Worm (Caenorhabditis elegans) whole organism, L3 larva: Measurements from ENCODE around the gene clec-266.

Experiments used
- aly-2 ChIP-seq: fragments of 150-350 bp; optimal IDR thresholded peaks from 2 replicates; lab custom pipeline; 2014; ENCODE audit warnings: missing biosample characterization, missing genetic modification characterization
- ama-1 ChIP-seq: fragments of 150-350 bp; optimal IDR thresholded peaks from 2 replicates; lab custom pipeline; 2018
- ceh-82 ChIP-seq: fragments of 150-350 bp; optimal IDR thresholded peaks from 2 replicates; lab custom pipeline; 2014; ENCODE audit warnings: missing biosample characterization, missing genetic modification characterization
- elt-1 ChIP-seq: fragments of 150-350 bp; optimal IDR thresholded peaks from 2 replicates; lab custom pipeline; 2014; ENCODE audit warnings: missing biosample characterization, missing genetic modification characterization
- eor-1 ChIP-seq, 2 experiments: fragments of 150-350 bp; optimal IDR thresholded peaks; 2 replicates each; lab custom pipeline; 2014 to 2018; ENCODE audit warnings: missing biosample characterization in 2 of 2, missing genetic modification characterization in 2 of 2
- fkh-10 ChIP-seq: sonication (generic microtip); optimal IDR thresholded peaks from 2 replicates; lab custom pipeline; 2017; ENCODE audit warnings: missing biosample characterization, missing genetic modification reagents, missing genetic modification characterization
- lin-15B ChIP-seq: fragments of 150-350 bp; optimal IDR thresholded peaks from 2 replicates; lab custom pipeline; 2014; ENCODE audit warnings: missing biosample characterization, missing genetic modification characterization
- lin-39 ChIP-seq: fragments of 150-350 bp; optimal IDR thresholded peaks from 2 replicates; lab custom pipeline; 2018; ENCODE audit warnings: missing biosample characterization, missing genetic modification reagents, missing genetic modification characterization
- nhr-77 ChIP-seq: fragments of 150-350 bp; optimal IDR thresholded peaks from 2 replicates; lab custom pipeline; 2014; ENCODE audit warnings: missing biosample characterization, missing genetic modification characterization
- pha-4 ChIP-seq: fragments of 150-350 bp; optimal IDR thresholded peaks from 2 replicates; lab custom pipeline; 2014; ENCODE audit warnings: missing biosample characterization, missing genetic modification reagents, missing genetic modification characterization
- pqm-1 ChIP-seq: fragments of 150-350 bp; optimal IDR thresholded peaks from 2 replicates; lab custom pipeline; 2017; ENCODE audit warnings: missing biosample characterization, missing genetic modification characterization, inconsistent platforms
- unc-62 ChIP-seq: fragments of 150-350 bp; sonication (generic microtip); optimal IDR thresholded peaks from 4 replicates; lab custom pipeline; 2014; ENCODE audit warnings: missing biosample characterization, missing genetic modification reagents, missing genetic modification characterization
- ztf-11 ChIP-seq: fragments of 150-350 bp; optimal IDR thresholded peaks from 2 replicates; lab custom pipeline; 2014; ENCODE audit warnings: missing biosample characterization, missing genetic modification characterization
- ztf-4 ChIP-seq: fragments of 150-350 bp; optimal IDR thresholded peaks from 2 replicates; lab custom pipeline; 2014; ENCODE audit warnings: missing biosample characterization, missing genetic modification characterization

- no peak for TF ChIP-seq pqm-1 (tag; lab: Kevin White, UChicago)
- no peak for TF ChIP-seq ceh-82 (tag; lab: Kevin White, UChicago)
- no peak for TF ChIP-seq ama-1
- TF ChIP-seq unc-62 (GFP tag; lab: Kevin White, UChicago): no peak
- no peak for TF ChIP-seq elt-1
- TF ChIP-seq aly-2 (tag; lab: Kevin White, UChicago): no peak
- peak; percentile 65 for TF ChIP-seq pha-4 (tag; lab: Kevin White, UChicago)
- TF ChIP-seq nhr-77 (tag; lab: Kevin White, UChicago): no peak
- no peak for TF ChIP-seq lin-39 (tag; lab: Kevin White, UChicago)
- no peak for TF ChIP-seq ztf-4 (tag; lab: Kevin White, UChicago)
- no peak for TF ChIP-seq lin-15B
- no peak for TF ChIP-seq fkh-10 (GFP tag; lab: Kevin White, UChicago)
- TF ChIP-seq eor-1 (tag; optimal IDR thresholded peaks at IDR 0.05; lab: Kevin White, UChicago): no peak
- TF ChIP-seq ztf-11 (tag; lab: Kevin White, UChicago): no peak
Measured at ce11 chrX:6642798-6643197, 20.1 kb upstream of the clec-266 start.
